Fruit fly (Drosophila melanogaster) whole organism, embryonic: ENCODE results near the gene Rab23.

Experiments used
- BEAF-32 ChIP-seq: fragments of 200-800 bp; sonication (Bioruptor generic); optimal IDR thresholded peaks from 3 replicates; lab custom pipeline; 2017; ENCODE audit warnings: missing biosample characterization, missing genetic modification characterization, mild to moderate bottlenecking, moderate library complexity, missing genetic modification reagents
- CG12071 ChIP-seq: fragments of 200-800 bp; sonication (Bioruptor generic); optimal IDR thresholded peaks from 3 replicates; lab custom pipeline; 2018; ENCODE audit warnings: missing biosample characterization, mild to moderate bottlenecking, missing genetic modification characterization
- CG13287 ChIP-seq: fragments of 200-800 bp; sonication (Bioruptor generic); IDR thresholded peaks from 2 replicates; pipeline ENCODE4 v1.3.6; 2022; ENCODE audit warnings: missing biosample characterization, missing genetic modification characterization; ENCODE audit not compliant: partially characterized antibody
- CG15514 ChIP-seq: fragments of 200-800 bp; sonication (Bioruptor generic); optimal IDR thresholded peaks from 3 replicates; lab custom pipeline; 2017; ENCODE audit warnings: missing biosample characterization, missing genetic modification characterization, mild to moderate bottlenecking, moderate library complexity, missing genetic modification reagents
- CG16863 ChIP-seq: fragments of 200-800 bp; sonication (Bioruptor generic); optimal IDR thresholded peaks from 3 replicates; lab custom pipeline; 2016; ENCODE audit warnings: missing biosample characterization, missing genetic modification characterization
- CG17385 ChIP-seq: fragments of 200-800 bp; sonication (Bioruptor generic); optimal IDR thresholded peaks from 3 replicates; lab custom pipeline; 2018; ENCODE audit warnings: missing biosample characterization, mild to moderate bottlenecking, missing genetic modification characterization
- CG18599 ChIP-seq: fragments of 200-800 bp; sonication (Bioruptor generic); optimal IDR thresholded peaks from 3 replicates; lab custom pipeline; 2017; ENCODE audit warnings: missing biosample characterization, missing genetic modification characterization, mild to moderate bottlenecking, moderate library complexity, missing genetic modification reagents
- CG2116 ChIP-seq: fragments of 200-800 bp; sonication (Bioruptor generic); optimal IDR thresholded peaks from 3 replicates; lab custom pipeline; 2018; ENCODE audit warnings: missing biosample characterization, mild to moderate bottlenecking, missing genetic modification characterization
- CG34224 ChIP-seq: fragments of 200-800 bp; sonication (Bioruptor generic); IDR thresholded peaks from 3 replicates; pipeline ENCODE4 v1.3.6; 2022; ENCODE audit warnings: missing biosample characterization, missing genetic modification characterization; ENCODE audit not compliant: partially characterized antibody
- CG34376 ChIP-seq: fragments of 200-800 bp; sonication (Bioruptor generic); optimal IDR thresholded peaks from 2 replicates; lab custom pipeline; 2018; ENCODE audit warnings: missing biosample characterization, mild to moderate bottlenecking, missing genetic modification characterization
- CG34422 ChIP-seq: fragments of 200-800 bp; sonication (Bioruptor generic); IDR thresholded peaks from 3 replicates; pipeline ENCODE4 v1.3.6; 2022; ENCODE audit warnings: missing biosample characterization, missing genetic modification characterization
- Dll ChIP-seq: fragments of 200-800 bp; sonication (Bioruptor generic); IDR thresholded peaks from 4 replicates; pipeline ENCODE4 v1.3.6; 2022; ENCODE audit warnings: missing biosample characterization, missing genetic modification characterization; ENCODE audit not compliant: partially characterized antibody
- Dp ChIP-seq: fragments of 200-800 bp; sonication (Bioruptor generic); optimal IDR thresholded peaks from 2 replicates; lab custom pipeline; 2018; ENCODE audit warnings: missing biosample characterization, mild to moderate bottlenecking, missing genetic modification characterization, moderate library complexity
- Dref ChIP-seq: fragments of 200-800 bp; sonication (Bioruptor generic); IDR thresholded peaks from 2 replicates; pipeline ENCODE4 v1.3.6; 2022; ENCODE audit warnings: missing biosample characterization, missing genetic modification characterization
- E2f2 ChIP-seq: fragments of 200-800 bp; sonication (Bioruptor generic); IDR thresholded peaks from 2 replicates; pipeline ENCODE4 v1.3.6; 2022; ENCODE audit warnings: missing biosample characterization, missing genetic modification characterization
- ERR ChIP-seq: fragments of 200-800 bp; sonication (Bioruptor generic); optimal IDR thresholded peaks from 2 replicates; lab custom pipeline; 2016; ENCODE audit warnings: missing biosample characterization, missing genetic modification characterization
- Lim3 ChIP-seq: fragments of 200-800 bp; sonication (Bioruptor generic); IDR thresholded peaks from 2 replicates; pipeline ENCODE4 v1.3.6; 2022; ENCODE audit warnings: missing biosample characterization, missing genetic modification characterization
- MBD-R2 ChIP-seq: fragments of 200-800 bp; sonication (Bioruptor generic); IDR thresholded peaks from 2 replicates; pipeline ENCODE4 v1.3.6; 2022; ENCODE audit warnings: missing biosample characterization, missing genetic modification characterization
- MESR4 ChIP-seq: fragments of 200-800 bp; sonication (Bioruptor generic); optimal IDR thresholded peaks from 2 replicates; lab custom pipeline; 2018; ENCODE audit warnings: missing biosample characterization, mild to moderate bottlenecking, missing genetic modification characterization, moderate library complexity
- Med ChIP-seq: fragments of 200-800 bp; sonication (Bioruptor generic); peaks from one replicate; lab custom pipeline; 2016; ENCODE audit warnings: missing biosample characterization, missing genetic modification characterization, mild to moderate bottlenecking, inconsistent platforms, moderate library complexity
- Myb ChIP-seq: fragments of 200-800 bp; sonication (Bioruptor generic); optimal IDR thresholded peaks from 2 replicates; lab custom pipeline; 2016; ENCODE audit warnings: missing biosample characterization, missing genetic modification characterization
- Xrp1 ChIP-seq: fragments of 200-800 bp; sonication (Bioruptor generic); IDR thresholded peaks from 2 replicates; pipeline ENCODE4 v1.3.6; 2022; ENCODE audit warnings: missing biosample characterization, missing genetic modification characterization
- chinmo ChIP-seq: fragments of 200-800 bp; sonication (Bioruptor generic); IDR thresholded peaks from 4 replicates; pipeline ENCODE4 v1.3.6; 2022; ENCODE audit warnings: missing biosample characterization, missing genetic modification characterization; ENCODE audit not compliant: partially characterized antibody
- crp ChIP-seq, 2 experiments: fragments of 200-800 bp; sonication (Bioruptor generic); optimal IDR thresholded peaks; 2 replicates in 1 of 2; 3 replicates in 1 of 2; lab custom pipeline; 2017; ENCODE audit warnings: missing biosample characterization in 2 of 2, missing genetic modification characterization in 2 of 2, mild to moderate bottlenecking in 1 of 2, moderate library complexity in 1 of 2
- ftz-f1 ChIP-seq: fragments of 200-800 bp; sonication (Bioruptor generic); optimal IDR thresholded peaks from 2 replicates; lab custom pipeline; 2016; ENCODE audit warnings: missing biosample characterization, missing genetic modification characterization
- gcm ChIP-seq: fragments of 200-800 bp; sonication (Bioruptor generic); optimal IDR thresholded peaks from 2 replicates; lab custom pipeline; 2019; ENCODE audit warnings: missing biosample characterization, mild to moderate bottlenecking, missing genetic modification characterization, moderate library complexity
- hkb ChIP-seq, 2 experiments: fragments of 200-800 bp in 1 of 2; fragments of >200 bp in 1 of 2; sonication (Bioruptor generic) in 1 of 2; IDR thresholded peaks in 1 of 2; optimal IDR thresholded peaks in 1 of 2; 2 replicates each; pipeline versions ENCODE4 v1.3.6 to Lab custom; 2017 to 2022; ENCODE audit warnings: missing biosample characterization in 1 of 2, missing genetic modification characterization in 1 of 2
- mirr ChIP-seq: fragments of 200-800 bp; sonication (Bioruptor generic); optimal IDR thresholded peaks from 3 replicates; lab custom pipeline; 2018; ENCODE audit warnings: missing biosample characterization, mild to moderate bottlenecking, missing genetic modification characterization
- mld ChIP-seq: fragments of 200-800 bp; sonication (Bioruptor generic); IDR thresholded peaks from 3 replicates; pipeline ENCODE4 v1.3.6; 2022; ENCODE audit warnings: missing biosample characterization, missing genetic modification characterization; ENCODE audit not compliant: partially characterized antibody
- pzg ChIP-seq: fragments of 200-800 bp; sonication (Bioruptor generic); optimal IDR thresholded peaks from 3 replicates; lab custom pipeline; 2018; ENCODE audit warnings: missing biosample characterization, mild to moderate bottlenecking, missing genetic modification characterization, moderate library complexity
- sna ChIP-seq: fragments of 200-800 bp; sonication (Bioruptor generic); IDR thresholded peaks from 2 replicates; pipeline ENCODE4 v1.3.6; 2022; ENCODE audit warnings: missing biosample characterization, missing genetic modification characterization; ENCODE audit not compliant: partially characterized antibody
- tll ChIP-seq, 2 experiments: fragments of 200-800 bp in 1 of 2; fragments of >200 bp in 1 of 2; sonication (Bioruptor generic) in 1 of 2; optimal IDR thresholded peaks; 2 replicates each; lab custom pipeline; 2017 to 2019; ENCODE audit warnings: missing biosample characterization in 2 of 2, missing genetic modification characterization in 2 of 2, mild to moderate bottlenecking in 1 of 2, moderate library complexity in 1 of 2
- unc-4 ChIP-seq: fragments of 200-800 bp; sonication (Bioruptor generic); IDR thresholded peaks from 2 replicates; pipeline ENCODE4 v1.3.6; 2022; ENCODE audit warnings: missing biosample characterization, missing genetic modification characterization; ENCODE audit not compliant: partially characterized antibody
- wor ChIP-seq: fragments of 200-800 bp; sonication (Bioruptor generic); IDR thresholded peaks from 2 replicates; pipeline ENCODE4 v1.3.6; 2022; ENCODE audit warnings: missing biosample characterization, missing genetic modification characterization

Gene Rab23

dm6 chr3R:5633437-5633836 is 51.8 kb downstream of the Rab23 start, which contains the start of gene CG12171 (continued):
- peak; percentile 65 for TF ChIP-seq mirr (GFP tag; lab: Kevin White, UChicago)

- TF ChIP-seq CG18599 (GFP tag; lab: Kevin White, UChicago) = no peak
- TF ChIP-seq CG16863 (GFP tag; lab: Kevin White, UChicago) = no peak
- peak; percentile 30 for TF ChIP-seq CG2116 (GFP tag; lab: Kevin White, UChicago)
- TF ChIP-seq MESR4 (GFP tag; lab: Kevin White, UChicago) = peak; percentile 39
- no peak for TF ChIP-seq tll (GFP tag; optimal IDR thresholded peaks at IDR 0.05; lab: Kevin White, UChicago)
- TF ChIP-seq MBD-R2 (GFP tag; lab: Robert Waterston, UW) = peak; percentile 76
- peak; percentile 80 for TF ChIP-seq Med
- TF ChIP-seq chinmo (GFP tag; lab: Robert Waterston, UW) = no peak
- peak; percentile 7 for TF ChIP-seq BEAF-32
- peak; percentile 49 for TF ChIP-seq Dref (GFP tag; lab: Robert Waterston, UW)
- TF ChIP-seq unc-4 (GFP tag; lab: Robert Waterston, UW) = 0 out of 2 replicates have a peak, but pooled peaks have one; percentile 36
- peak; percentile 13 for TF ChIP-seq CG34376 (GFP tag; lab: Kevin White, UChicago)
- 0 out of 3 replicates have a peak, but pooled peaks have one; percentile 41 for TF ChIP-seq CG34224
- no peak for TF ChIP-seq hkb (optimal IDR thresholded peaks at IDR 0.05; lab: Kevin White, UChicago)
- TF ChIP-seq hkb (GFP tag; IDR thresholded peaks at IDR 0.05; lab: Robert Waterston, UW) = no peak
- TF ChIP-seq Xrp1 (GFP tag; lab: Robert Waterston, UW) = no peak
- peak; percentile 86 for TF ChIP-seq CG17385 (GFP tag; lab: Kevin White, UChicago)
- peak; percentile 28; the same call in 1 of the 2 replicates for TF ChIP-seq CG13287 (GFP tag; lab: Robert Waterston, UW)
- peak; percentile 58 for TF ChIP-seq Dp
- TF ChIP-seq Dll (GFP tag; lab: Robert Waterston, UW) = peak; percentile 43; the same call in 2 of the 4 replicates
- no peak for TF ChIP-seq CG12071
- TF ChIP-seq Lim3 (GFP tag; lab: Robert Waterston, UW) = no peak
- TF ChIP-seq ftz-f1 (GFP tag; lab: Kevin White, UChicago) = peak; percentile 57
- TF ChIP-seq sna (GFP tag; lab: Robert Waterston, UW) = no peak
- TF ChIP-seq gcm (GFP tag; lab: Kevin White, UChicago) = no peak
- TF ChIP-seq pzg (GFP tag; lab: Kevin White, UChicago) = peak; percentile 28
- TF ChIP-seq CG15514 (GFP tag; lab: Kevin White, UChicago) = peak; percentile 32
- no peak for TF ChIP-seq wor (GFP tag; lab: Robert Waterston, UW)
- no peak for TF ChIP-seq CG34422 (GFP tag; lab: Robert Waterston, UW)
- TF ChIP-seq mld (GFP tag; lab: Robert Waterston, UW) = no peak
- no peak for TF ChIP-seq ERR (GFP tag; lab: Kevin White, UChicago)
- peak; percentile 87 for TF ChIP-seq Myb (GFP tag; lab: Kevin White, UChicago)
- peak; percentile 54 for TF ChIP-seq E2f2 (GFP tag; lab: Robert Waterston, UW)
- peak in 1 of 2 experiments; percentile 90 for TF ChIP-seq crp (GFP tag; optimal IDR thresholded peaks at IDR 0.05; lab: Kevin White, UChicago)
- TF ChIP-seq, all 482 proteins: peak for 19
Measured at dm6 chr3R:5632182-5632581, 53.1 kb downstream of the Rab23 start, which contains the start of gene CG31549. Gene CG31549, plus strand, starts transcription at chr3R:5632192.
